Worm (Caenorhabditis elegans) whole organism, midembryonic: ENCODE results near the gene lys-4.
A peak's percentile ranks its signal among the peaks of the same experiment; 100 is the strongest.

Experiments used
- T22C8.4 ChIP-seq: fragments of 200-800 bp; sonication (Bioruptor generic); IDR thresholded peaks from 2 replicates; pipeline ENCODE4 v1.3.6; 2022; ENCODE audit warnings: missing genetic modification characterization, missing compliant biosample characterization
- cog-1 ChIP-seq: sonication (generic microtip); optimal IDR thresholded peaks from 2 replicates; lab custom pipeline; 2016; ENCODE audit warnings: missing genetic modification characterization, missing compliant biosample characterization
- flt-1 ChIP-seq: fragments of 200-800 bp; sonication (Bioruptor generic); IDR thresholded peaks from 2 replicates; pipeline ENCODE4 v1.3.6; 2022; ENCODE audit warnings: missing genetic modification characterization, missing compliant biosample characterization
- klf-2 ChIP-seq: fragments of 200-800 bp; sonication (Bioruptor generic); conservative IDR thresholded peaks from 2 replicates; pipeline ENCODE4 v1.3.6; 2022; ENCODE audit warnings: missing genetic modification reagents, missing genetic modification characterization, missing compliant biosample characterization
- med-1 ChIP-seq: sonication (generic microtip); optimal IDR thresholded peaks from 2 replicates; lab custom pipeline; 2017; ENCODE audit warnings: missing genetic modification characterization, mild to moderate bottlenecking, missing compliant biosample characterization, antibody characterized with exemption, missing genetic modification reagents; ENCODE audit not compliant: insufficient read depth
- ref-1 ChIP-seq: fragments of 200-800 bp; sonication (Bioruptor generic); conservative IDR thresholded peaks from 2 replicates; pipeline ENCODE4 v1.3.6; 2022; ENCODE audit warnings: missing genetic modification reagents, missing genetic modification characterization, missing compliant biosample characterization
- tab-1 ChIP-seq: fragments of 200-800 bp; sonication (Bioruptor generic); IDR thresholded peaks from 2 replicates; pipeline ENCODE4 v1.3.6; 2022; ENCODE audit warnings: missing genetic modification characterization, missing compliant biosample characterization
- ztf-23 ChIP-seq: fragments of 200-800 bp; sonication (Bioruptor generic); IDR thresholded peaks from 2 replicates; pipeline ENCODE4 v1.3.6; 2022; ENCODE audit warnings: missing genetic modification reagents, missing genetic modification characterization, missing compliant biosample characterization
- ztf-29 ChIP-seq: fragments of 200-800 bp; sonication (Bioruptor generic); IDR thresholded peaks from 2 replicates; pipeline ENCODE4 v1.3.6; 2022; ENCODE audit warnings: missing genetic modification reagents, missing genetic modification characterization, missing compliant biosample characterization

lys-4 gene

DNA sequence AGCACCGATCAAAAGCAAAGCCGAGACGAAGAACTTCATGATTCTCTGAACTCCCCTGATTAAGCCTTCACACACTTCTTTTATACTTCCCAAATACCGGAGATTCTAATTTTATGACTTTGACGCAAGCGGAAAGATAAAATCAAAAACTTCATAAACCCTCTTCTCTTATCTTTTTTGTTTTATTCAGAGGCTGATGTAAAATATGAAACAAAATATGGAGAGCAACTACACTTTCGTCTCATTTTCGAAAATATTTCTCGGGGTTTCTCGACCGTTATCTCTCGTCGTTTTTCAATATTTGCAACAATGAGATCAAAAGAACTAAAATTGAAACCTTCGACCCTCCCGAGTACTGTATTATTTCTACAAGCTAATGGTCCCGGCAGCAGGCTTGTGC, at the start of gene lys-4:
lys-4 (minus strand) TSS at position 115 of the 400 bp plus-strand sequence.
- TF ChIP-seq med-1 (GFP tag; lab: Kevin White, UChicago) (no peak), ref-1 (no peak), cog-1 (no peak), tab-1 (no peak), klf-2 (GFP tag; lab: Robert Waterston, UW) (no peak), T22C8.4 (no peak), ztf-29 (GFP tag; lab: Robert Waterston, UW) (no peak), ztf-23 (GFP tag; lab: Robert Waterston, UW) (no peak)

DNA sequence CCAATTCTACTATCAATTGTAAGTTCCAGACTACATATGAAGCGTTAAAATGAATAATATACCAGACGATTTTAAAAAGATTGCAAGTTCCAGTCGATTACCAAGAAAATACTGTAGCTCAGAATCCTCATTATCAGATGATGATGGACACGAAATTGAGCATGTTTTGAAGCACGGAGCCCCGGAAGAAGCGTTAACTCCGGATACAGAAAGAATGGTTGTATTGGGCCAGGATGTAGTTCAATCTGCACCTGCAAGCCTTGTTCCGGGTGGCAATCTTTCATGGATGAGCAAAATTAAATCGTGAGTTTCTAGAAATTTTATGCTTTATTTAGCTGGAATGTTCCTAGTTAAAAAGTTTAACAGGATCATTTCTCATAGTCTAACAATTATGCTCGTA, 45.0 kb upstream of the lys-4 start, which contains the start of gene atg-4.2:
atg-4.2 (plus strand) TSS at position 24 of the 400 bp plus-strand sequence.
- TF ChIP-seq flt-1 (GFP tag; lab: Robert Waterston, UW) (no peak), med-1 (GFP tag; lab: Kevin White, UChicago) (no peak), tab-1 (no peak), cog-1 (no peak), klf-2 (GFP tag; lab: Robert Waterston, UW) (no peak), ref-1 (no peak), ztf-23 (GFP tag; lab: Robert Waterston, UW) (no peak), T22C8.4 (no peak), ztf-29 (GFP tag; lab: Robert Waterston, UW) (no peak)

DNA sequence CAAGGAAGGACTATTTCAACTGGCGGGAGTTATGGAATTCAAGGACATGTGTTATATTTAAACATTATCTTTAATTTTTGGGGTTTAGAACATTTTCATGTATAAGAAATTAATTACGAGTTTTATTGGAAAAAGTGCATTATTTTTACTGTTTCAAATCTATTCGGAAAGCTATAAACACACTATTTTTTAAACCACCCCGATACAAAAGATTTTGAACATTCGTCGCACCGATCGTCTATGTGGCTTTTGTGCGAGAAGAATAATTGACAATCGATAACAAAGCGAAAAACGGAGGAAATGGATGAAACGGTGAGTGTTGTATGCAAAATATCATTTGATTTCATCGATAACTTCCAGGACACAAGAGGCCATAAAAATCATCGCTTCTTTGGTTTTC, 42.0 kb upstream of the lys-4 start, which contains the start of gene ZK809.9:
ZK809.9 (plus strand) TSS at position 301 of the 400 bp plus-strand sequence.
- TF ChIP-seq cog-1: no peak
- TF ChIP-seq tab-1: no peak
- no peak for TF ChIP-seq med-1 (GFP tag; lab: Kevin White, UChicago)
- no peak for TF ChIP-seq klf-2 (GFP tag; lab: Robert Waterston, UW)
- TF ChIP-seq flt-1 (GFP tag; lab: Robert Waterston, UW): no peak
- no peak for TF ChIP-seq ztf-29 (GFP tag; lab: Robert Waterston, UW)
- TF ChIP-seq T22C8.4: no peak
- TF ChIP-seq ref-1: no peak
- no peak for TF ChIP-seq ztf-23 (GFP tag; lab: Robert Waterston, UW)

DNA sequence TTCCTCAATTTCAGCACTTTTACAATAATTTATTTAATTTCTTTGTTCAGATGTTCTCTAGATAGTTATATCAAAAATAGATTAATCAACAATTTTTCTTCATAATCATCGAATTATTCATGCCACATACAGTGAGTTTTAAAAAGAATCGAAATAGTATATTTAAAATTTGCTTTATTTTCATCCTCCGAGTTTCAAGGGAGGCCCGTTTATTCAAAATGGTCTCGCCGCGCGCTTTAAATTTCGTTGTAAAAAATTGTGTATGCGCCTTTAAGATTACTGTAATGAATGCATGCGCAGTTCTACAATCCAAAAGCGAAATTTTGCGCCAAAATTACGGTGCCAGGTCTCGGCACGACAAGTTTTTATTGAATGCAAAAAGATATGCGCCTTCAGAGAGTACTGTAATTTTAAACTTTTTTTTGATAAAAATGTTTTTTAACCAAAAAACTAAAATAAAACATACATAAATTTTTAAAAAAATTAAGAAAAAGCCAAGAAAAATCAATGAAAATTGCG, 36.9 kb upstream of the lys-4 start, which contains the start of gene ZK792.1:
ZK792.1 (plus strand) TSS at position 51 of the 519 bp plus-strand sequence.
- no peak for TF ChIP-seq cog-1
- TF ChIP-seq ref-1: no peak
- TF ChIP-seq tab-1: no peak
- no peak for TF ChIP-seq T22C8.4
- TF ChIP-seq klf-2 (GFP tag; lab: Robert Waterston, UW): no peak
- TF ChIP-seq flt-1 (GFP tag; lab: Robert Waterston, UW): no peak
- no peak for TF ChIP-seq ztf-29 (GFP tag; lab: Robert Waterston, UW)
- TF ChIP-seq med-1 (GFP tag; lab: Kevin White, UChicago): no peak
- TF ChIP-seq ztf-23 (GFP tag; lab: Robert Waterston, UW): no peak

DNA sequence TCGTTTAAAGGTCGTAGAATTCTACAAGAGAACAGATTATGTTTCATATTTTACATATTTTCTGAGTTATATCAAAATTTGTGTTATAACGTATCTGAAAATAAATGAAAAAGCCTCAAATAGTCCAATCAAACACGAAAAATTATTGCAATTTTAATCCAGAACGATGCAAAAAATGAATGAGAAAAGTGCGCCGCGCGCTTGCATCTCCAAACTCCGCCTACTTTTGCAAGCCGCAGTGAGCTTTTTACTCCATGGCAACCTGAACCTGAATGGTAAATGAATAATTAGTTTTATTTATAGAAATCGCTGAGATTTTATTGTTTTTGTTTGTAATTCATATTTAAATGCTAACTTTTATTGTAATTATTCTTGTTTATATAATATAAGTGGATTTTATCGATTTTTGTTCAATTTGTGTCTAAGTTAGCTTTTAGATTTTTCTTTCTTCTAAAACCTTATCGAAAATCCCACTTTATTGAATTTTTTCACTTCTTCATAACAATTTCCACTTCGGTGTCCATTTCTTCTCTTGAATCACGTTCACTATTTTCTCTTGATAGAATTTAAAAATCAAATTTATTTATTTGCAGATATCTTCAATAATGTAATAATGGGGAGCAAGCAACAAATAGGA, 33.3 kb upstream of the lys-4 start, which contains the start of gene ZK809.5:
ZK809.5 (plus strand) TSS at position 587 of the 637 bp plus-strand sequence.
- TF ChIP-seq ztf-29 (GFP tag; lab: Robert Waterston, UW) (no peak), med-1 (GFP tag; lab: Kevin White, UChicago) (no peak), cog-1 (no peak), T22C8.4 (no peak), ref-1 (no peak), tab-1 (no peak), ztf-23 (GFP tag; lab: Robert Waterston, UW) (no peak), klf-2 (GFP tag; lab: Robert Waterston, UW) (no peak)

DNA sequence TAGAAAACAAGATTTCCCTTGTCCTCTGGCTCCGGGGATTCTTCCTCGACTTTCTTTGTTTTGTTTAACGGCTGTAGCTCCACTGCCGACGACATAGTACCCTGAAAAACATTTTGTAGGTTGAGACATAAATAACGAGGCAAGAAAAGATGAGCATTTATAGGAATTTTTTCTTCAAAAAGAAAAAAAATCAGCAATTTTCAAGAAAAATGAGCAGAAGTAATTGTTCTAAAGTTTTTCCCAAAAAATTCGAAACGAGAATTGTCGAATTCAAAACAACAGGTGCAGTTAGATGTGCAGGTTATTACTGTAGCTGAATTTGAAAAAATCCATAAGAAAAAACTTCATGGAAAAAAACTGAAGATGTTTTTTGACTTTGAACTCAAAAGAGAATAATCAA, 32.4 kb upstream of the lys-4 start, which contains the start of gene ent-1:
ent-1 (minus strand) TSS at position 101 of the 400 bp plus-strand sequence.
- TF ChIP-seq ref-1 (no peak), ztf-23 (GFP tag; lab: Robert Waterston, UW) (no peak), T22C8.4 (no peak), ztf-29 (GFP tag; lab: Robert Waterston, UW) (no peak)

DNA sequence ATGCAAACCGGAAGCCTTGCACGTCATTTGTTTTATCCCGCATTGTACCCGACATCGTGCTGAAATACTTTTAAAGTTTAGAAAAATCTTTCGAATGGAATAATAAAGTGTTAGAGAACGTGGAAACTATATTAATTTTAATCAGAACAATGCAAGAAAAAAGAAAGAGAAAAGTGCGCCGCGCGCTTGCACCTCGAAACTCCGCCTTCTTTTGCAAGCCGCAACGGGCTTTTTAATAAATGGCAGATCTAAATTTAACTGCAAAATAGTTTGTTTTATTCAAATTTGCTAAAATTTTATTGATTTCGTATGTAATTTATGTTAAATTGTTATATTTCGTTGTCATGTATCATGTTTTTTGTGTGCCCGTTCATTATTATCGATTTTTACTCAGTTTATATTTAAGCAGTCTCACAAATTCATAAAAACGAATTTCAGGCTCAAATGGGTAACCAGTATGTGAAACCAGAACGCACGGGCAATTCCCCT, 29.0 kb upstream of the lys-4 start, which contains the start of the genes acl-3 and ndub-6:
acl-3 (minus strand) TSS at position 59 of the 489 bp plus-strand sequence.
ndub-6 (plus strand) TSS at position 439 of the 489 bp plus-strand sequence.
- TF ChIP-seq ztf-29 (GFP tag; lab: Robert Waterston, UW) (peak; percentile 59; the same call in 1 of the 2 replicates), tab-1 (no peak)

DNA sequence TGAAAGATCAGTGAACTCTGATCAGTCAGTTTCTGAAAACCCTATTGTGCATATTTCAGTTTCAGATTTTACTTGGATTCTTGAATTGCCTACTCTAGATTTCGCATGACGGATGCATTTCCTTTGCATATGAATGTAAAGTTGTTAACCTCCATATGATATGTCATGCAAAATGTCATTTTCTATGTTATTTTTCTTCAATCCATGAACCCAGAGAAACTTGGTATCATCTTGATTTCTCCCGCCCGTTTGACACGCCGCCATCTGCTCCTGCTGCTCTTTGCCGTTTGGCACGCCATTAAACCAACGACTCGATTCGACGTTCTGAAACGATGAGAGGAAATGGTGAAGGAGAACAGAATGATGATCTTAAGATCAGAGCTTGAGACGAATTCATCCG, 27.4 kb upstream of the lys-4 start:
- TF ChIP-seq med-1 (GFP tag; lab: Kevin White, UChicago) (no peak), tab-1 (no peak), cog-1 (no peak), klf-2 (GFP tag; lab: Robert Waterston, UW) (no peak), ztf-23 (GFP tag; lab: Robert Waterston, UW) (no peak), T22C8.4 (no peak), ztf-29 (GFP tag; lab: Robert Waterston, UW) (no peak), flt-1 (GFP tag; lab: Robert Waterston, UW) (no peak), ref-1 (no peak)

DNA sequence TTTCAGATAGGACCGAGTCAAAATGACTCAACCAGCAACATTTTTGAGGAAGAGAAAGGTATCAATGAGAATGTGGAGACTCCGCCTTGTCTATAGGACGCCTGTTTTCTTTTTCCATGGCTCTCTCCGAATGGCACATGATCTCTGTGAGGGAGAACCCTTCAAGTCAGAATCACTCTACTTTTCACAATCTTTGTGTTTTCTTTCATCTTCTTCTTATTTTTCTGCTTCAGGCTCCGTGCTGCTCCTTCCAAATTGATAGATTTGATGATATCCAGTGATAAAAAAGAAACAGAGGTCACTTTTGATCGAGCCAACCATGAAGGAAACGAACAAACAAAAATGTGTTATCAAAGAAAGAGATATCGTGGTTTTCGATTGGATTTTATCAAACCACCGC, 26.1 kb upstream of the lys-4 start, which contains the start of gene ZK809.8:
ZK809.8 (minus strand) TSS at position 34 of the 400 bp plus-strand sequence.
- TF ChIP-seq cog-1 (no peak), tab-1 (no peak), ztf-23 (GFP tag; lab: Robert Waterston, UW) (no peak), med-1 (GFP tag; lab: Kevin White, UChicago) (no peak)

DNA sequence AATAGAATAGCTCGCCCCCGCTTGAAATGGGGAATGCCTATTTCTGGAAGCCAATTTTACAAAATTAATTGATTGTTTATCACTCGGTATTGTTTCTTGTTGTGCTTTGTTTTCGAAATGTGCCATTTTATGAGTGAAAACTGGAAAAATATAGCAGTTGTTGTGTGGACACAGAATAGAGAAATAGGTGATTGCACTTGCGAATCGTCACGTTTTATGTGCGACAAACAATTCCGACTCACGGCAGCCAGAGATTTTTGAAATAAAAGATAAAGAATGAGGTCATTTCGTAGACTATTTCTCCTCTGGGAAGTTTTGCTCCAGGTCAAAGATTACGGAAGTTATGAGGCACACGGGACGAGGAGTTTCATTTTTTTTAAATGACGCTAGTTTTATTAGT, 23.9 kb upstream of the lys-4 start:
- TF ChIP-seq cog-1: no peak
- no peak for TF ChIP-seq ztf-23 (GFP tag; lab: Robert Waterston, UW)
- no peak for TF ChIP-seq med-1 (GFP tag; lab: Kevin White, UChicago)
- TF ChIP-seq T22C8.4: no peak
- TF ChIP-seq tab-1: no peak
- TF ChIP-seq ref-1: no peak
- no peak for TF ChIP-seq flt-1 (GFP tag; lab: Robert Waterston, UW)
- TF ChIP-seq klf-2 (GFP tag; lab: Robert Waterston, UW): no peak
- no peak for TF ChIP-seq ztf-29 (GFP tag; lab: Robert Waterston, UW)
